Worm (Caenorhabditis elegans) whole organism, L3 larva: ENCODE data around the gene srg-62.

Source experiments
- R02D3.7 ChIP-seq: fragments of 150-350 bp; optimal IDR thresholded peaks from 2 replicates; lab custom pipeline; 2014; ENCODE audit warnings: missing biosample characterization, missing genetic modification characterization
- ZK546.5 ChIP-seq: sonication (generic microtip); optimal IDR thresholded peaks from 2 replicates; lab custom pipeline; 2017; ENCODE audit warnings: missing biosample characterization, missing genetic modification characterization
- aly-2 ChIP-seq: fragments of 150-350 bp; optimal IDR thresholded peaks from 2 replicates; lab custom pipeline; 2014; ENCODE audit warnings: missing biosample characterization, missing genetic modification characterization
- ama-1 ChIP-seq: fragments of 150-350 bp; optimal IDR thresholded peaks from 2 replicates; lab custom pipeline; 2018
- ceh-28 ChIP-seq: fragments of 150-350 bp; optimal IDR thresholded peaks from 2 replicates; lab custom pipeline; 2014; ENCODE audit warnings: missing biosample characterization, missing genetic modification reagents, missing genetic modification characterization
- ceh-82 ChIP-seq: fragments of 150-350 bp; optimal IDR thresholded peaks from 2 replicates; lab custom pipeline; 2014; ENCODE audit warnings: missing biosample characterization, missing genetic modification characterization
- egl-27 ChIP-seq: sonication (generic microtip); optimal IDR thresholded peaks from 4 replicates; lab custom pipeline; 2017; ENCODE audit warnings: missing biosample characterization, missing genetic modification reagents, missing genetic modification characterization
- egl-5 ChIP-seq: fragments of 150-350 bp; optimal IDR thresholded peaks from 2 replicates; lab custom pipeline; 2017; ENCODE audit warnings: missing biosample characterization, missing genetic modification reagents, missing genetic modification characterization, inconsistent platforms
- elt-2 ChIP-seq: sonication (generic microtip); optimal IDR thresholded peaks from 2 replicates; lab custom pipeline; 2016; ENCODE audit warnings: missing genetic modification reagents, mild to moderate bottlenecking, missing genetic modification characterization, missing compliant biosample characterization
- eor-1 ChIP-seq, 2 experiments: fragments of 150-350 bp; optimal IDR thresholded peaks; 2 replicates each; lab custom pipeline; 2014 to 2018; ENCODE audit warnings: missing biosample characterization in 2 of 2, missing genetic modification characterization in 2 of 2
- fkh-10 ChIP-seq: sonication (generic microtip); optimal IDR thresholded peaks from 2 replicates; lab custom pipeline; 2017; ENCODE audit warnings: missing biosample characterization, missing genetic modification reagents, missing genetic modification characterization
- fkh-2 ChIP-seq: fragments of 150-350 bp; optimal IDR thresholded peaks from 2 replicates; lab custom pipeline; 2014; ENCODE audit warnings: missing biosample characterization, missing genetic modification reagents, missing genetic modification characterization
- fos-1 ChIP-seq: fragments of 150-350 bp; optimal IDR thresholded peaks from 2 replicates; lab custom pipeline; 2014; ENCODE audit warnings: missing biosample characterization, missing genetic modification characterization
- jun-1 ChIP-seq: fragments of 150-350 bp; optimal IDR thresholded peaks from 2 replicates; lab custom pipeline; 2014; ENCODE audit warnings: missing biosample characterization, missing genetic modification reagents, missing genetic modification characterization
- lin-15B ChIP-seq: fragments of 150-350 bp; optimal IDR thresholded peaks from 2 replicates; lab custom pipeline; 2014; ENCODE audit warnings: missing biosample characterization, missing genetic modification characterization
- lin-39 ChIP-seq: fragments of 150-350 bp; optimal IDR thresholded peaks from 2 replicates; lab custom pipeline; 2018; ENCODE audit warnings: missing biosample characterization, missing genetic modification reagents, missing genetic modification characterization
- lsy-12 ChIP-seq: sonication (generic microtip); optimal IDR thresholded peaks from 2 replicates; lab custom pipeline; 2016; ENCODE audit warnings: mild to moderate bottlenecking, missing genetic modification characterization, missing compliant biosample characterization
- mdl-1 ChIP-seq: fragments of 150-350 bp; optimal IDR thresholded peaks from 2 replicates; lab custom pipeline; 2014; ENCODE audit warnings: missing biosample characterization, missing genetic modification characterization
- nhr-12 ChIP-seq: fragments of 150-350 bp; optimal IDR thresholded peaks from 2 replicates; lab custom pipeline; 2014; ENCODE audit warnings: missing biosample characterization, missing genetic modification characterization
- nhr-23 ChIP-seq: fragments of 150-350 bp; optimal IDR thresholded peaks from 2 replicates; lab custom pipeline; 2014; ENCODE audit warnings: missing biosample characterization, missing genetic modification reagents, missing genetic modification characterization
- nhr-237 ChIP-seq: fragments of 150-350 bp; optimal IDR thresholded peaks from 2 replicates; lab custom pipeline; 2014; ENCODE audit warnings: missing biosample characterization, missing genetic modification characterization
- nhr-25 ChIP-seq: sonication (generic microtip); optimal IDR thresholded peaks from 2 replicates; lab custom pipeline; 2017; ENCODE audit warnings: missing biosample characterization, missing genetic modification characterization
- nhr-28 ChIP-seq: fragments of 150-350 bp; optimal IDR thresholded peaks from 2 replicates; lab custom pipeline; 2014; ENCODE audit warnings: missing biosample characterization, missing genetic modification characterization
- nhr-43 ChIP-seq: sonication (generic microtip); optimal IDR thresholded peaks from 2 replicates; lab custom pipeline; 2016; ENCODE audit warnings: mild to moderate bottlenecking, missing genetic modification characterization, missing compliant biosample characterization; ENCODE audit not compliant: poor library complexity, severe bottlenecking
- nhr-67 ChIP-seq: fragments of 150-350 bp; optimal IDR thresholded peaks from 2 replicates; lab custom pipeline; 2014; ENCODE audit warnings: missing biosample characterization, missing genetic modification characterization
- nhr-76 ChIP-seq: fragments of 150-350 bp; sonication (generic microtip); optimal IDR thresholded peaks from 5 replicates; lab custom pipeline; 2014; ENCODE audit warnings: missing biosample characterization, missing genetic modification characterization
- pha-4 ChIP-seq: fragments of 150-350 bp; optimal IDR thresholded peaks from 2 replicates; lab custom pipeline; 2014; ENCODE audit warnings: missing biosample characterization, missing genetic modification reagents, missing genetic modification characterization
- pqm-1 ChIP-seq: fragments of 150-350 bp; optimal IDR thresholded peaks from 2 replicates; lab custom pipeline; 2017; ENCODE audit warnings: missing biosample characterization, missing genetic modification characterization, inconsistent platforms
- sea-2 ChIP-seq: fragments of 150-350 bp; sonication (generic microtip); optimal IDR thresholded peaks from 4 replicates; lab custom pipeline; 2014; ENCODE audit warnings: missing biosample characterization, missing genetic modification reagents, missing genetic modification characterization
- snpc-4 ChIP-seq: fragments of 150-350 bp; optimal IDR thresholded peaks from 2 replicates; lab custom pipeline; 2014; ENCODE audit warnings: missing biosample characterization, missing genetic modification characterization
- tbx-2 ChIP-seq: sonication (generic microtip); optimal IDR thresholded peaks from 2 replicates; lab custom pipeline; 2016; ENCODE audit warnings: mild to moderate bottlenecking, missing genetic modification characterization, missing compliant biosample characterization
- unc-39 ChIP-seq: sonication (generic microtip); optimal IDR thresholded peaks from 4 replicates; lab custom pipeline; 2017; ENCODE audit warnings: missing biosample characterization, missing genetic modification characterization
- ztf-11 ChIP-seq: fragments of 150-350 bp; optimal IDR thresholded peaks from 2 replicates; lab custom pipeline; 2014; ENCODE audit warnings: missing biosample characterization, missing genetic modification characterization

The srg-62 gene

DNA sequence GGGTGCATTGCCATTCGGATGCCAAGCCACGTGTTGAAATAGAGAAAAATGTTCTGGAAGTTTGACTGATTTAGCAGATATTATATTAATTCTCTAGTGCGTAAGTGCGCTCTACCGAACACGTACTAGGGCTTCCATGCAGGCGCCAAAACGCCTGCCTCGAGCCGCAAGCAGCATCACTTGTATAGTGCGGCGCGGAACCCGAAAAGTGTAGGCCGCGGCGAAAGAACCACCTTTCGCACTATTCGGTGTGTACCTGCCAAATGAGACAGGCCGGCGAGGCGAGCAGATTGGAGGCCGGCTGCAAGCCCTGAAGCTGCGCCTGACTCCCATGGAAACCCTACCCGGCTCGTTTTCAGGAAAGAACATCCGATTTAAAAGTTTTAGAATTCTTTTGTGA lies 2.6 kb downstream of the srg-62 start:
- no peak for TF ChIP-seq nhr-25 (tag; lab: Kevin White, UChicago)
- no peak for TF ChIP-seq sea-2
- no peak for TF ChIP-seq nhr-237 (tag; lab: Kevin White, UChicago)
- TF ChIP-seq ceh-28 (tag; lab: Kevin White, UChicago), result no peak
- no peak for TF ChIP-seq aly-2
- no peak for TF ChIP-seq fos-1 (tag; lab: Kevin White, UChicago)
- TF ChIP-seq R02D3.7 (tag; lab: Kevin White, UChicago), result no peak
- TF ChIP-seq pqm-1, result no peak

DNA sequence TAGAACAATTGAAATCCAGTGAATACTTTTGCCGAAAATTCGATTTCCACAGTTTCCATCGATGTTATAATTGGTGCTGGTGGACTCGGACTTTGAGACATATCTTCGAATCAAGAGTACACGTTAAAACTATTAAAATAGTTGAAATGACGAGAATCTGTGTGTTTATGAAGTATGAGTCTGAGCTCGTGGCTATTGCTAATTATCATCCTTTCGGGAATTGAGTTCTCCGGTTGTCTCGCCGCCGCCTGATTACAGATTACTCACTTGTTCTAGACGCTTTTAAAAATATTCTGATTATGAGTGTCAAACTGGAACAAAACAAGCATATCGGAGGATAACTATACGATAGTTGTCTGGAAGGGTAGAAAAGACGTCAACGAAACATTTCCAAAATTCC lies 4.0 kb downstream of the srg-62 start, which contains the start of gene srg-56:
srg-56 (minus strand) TSS at position 101 of the 400 bp plus-strand sequence.
- no peak for TF ChIP-seq ceh-28 (tag; lab: Kevin White, UChicago)
- TF ChIP-seq elt-2, result no peak
- TF ChIP-seq fos-1 (tag; lab: Kevin White, UChicago), result no peak
- TF ChIP-seq nhr-12 (tag; lab: Kevin White, UChicago), result no peak
- TF ChIP-seq nhr-23, result no peak
- TF ChIP-seq nhr-76 (tag; lab: Kevin White, UChicago), result no peak
- TF ChIP-seq jun-1, result no peak
- no peak for TF ChIP-seq egl-5
- no peak for TF ChIP-seq lin-39 (tag; lab: Kevin White, UChicago)
- TF ChIP-seq nhr-25 (tag; lab: Kevin White, UChicago), result no peak
- TF ChIP-seq nhr-43 (tag; lab: Kevin White, UChicago), result no peak
- no peak for TF ChIP-seq ztf-11 (tag; lab: Kevin White, UChicago)
- TF ChIP-seq mdl-1 (tag; lab: Kevin White, UChicago), result no peak
- no peak for TF ChIP-seq tbx-2
- TF ChIP-seq nhr-237 (tag; lab: Kevin White, UChicago), result no peak

DNA sequence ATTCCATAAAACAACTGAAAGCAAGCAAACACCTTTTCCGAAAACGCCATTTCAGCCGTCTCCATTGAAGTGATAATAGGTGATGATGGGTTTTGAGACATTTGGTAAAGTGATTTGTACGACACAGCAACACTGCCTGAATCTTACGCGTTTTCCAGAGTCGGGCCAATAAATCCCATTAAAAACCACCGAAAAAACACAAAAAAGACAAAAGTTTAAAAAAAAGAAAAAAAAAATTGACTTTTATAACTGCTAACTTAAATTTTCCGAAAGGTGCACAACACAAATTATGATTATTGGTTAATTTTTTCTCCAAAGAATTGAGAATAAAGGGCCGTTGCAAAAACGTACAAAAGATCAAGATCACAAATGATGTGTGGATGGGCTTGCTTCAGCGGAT lies 7.8 kb downstream of the srg-62 start, which contains the start of gene srg-57:
srg-57 (minus strand) TSS at position 101 of the 400 bp plus-strand sequence.
- TF ChIP-seq nhr-67 (tag; lab: Kevin White, UChicago) (no peak), snpc-4 (tag; lab: Kevin White, UChicago) (no peak), pqm-1 (no peak), egl-27 (tag; lab: Kevin White, UChicago) (no peak), eor-1 (tag; optimal IDR thresholded peaks at IDR 0.05; lab: Kevin White, UChicago) (no peak), fkh-10 (GFP tag; lab: Kevin White, UChicago) (no peak), egl-5 (no peak), ceh-82 (tag; lab: Kevin White, UChicago) (no peak)

DNA sequence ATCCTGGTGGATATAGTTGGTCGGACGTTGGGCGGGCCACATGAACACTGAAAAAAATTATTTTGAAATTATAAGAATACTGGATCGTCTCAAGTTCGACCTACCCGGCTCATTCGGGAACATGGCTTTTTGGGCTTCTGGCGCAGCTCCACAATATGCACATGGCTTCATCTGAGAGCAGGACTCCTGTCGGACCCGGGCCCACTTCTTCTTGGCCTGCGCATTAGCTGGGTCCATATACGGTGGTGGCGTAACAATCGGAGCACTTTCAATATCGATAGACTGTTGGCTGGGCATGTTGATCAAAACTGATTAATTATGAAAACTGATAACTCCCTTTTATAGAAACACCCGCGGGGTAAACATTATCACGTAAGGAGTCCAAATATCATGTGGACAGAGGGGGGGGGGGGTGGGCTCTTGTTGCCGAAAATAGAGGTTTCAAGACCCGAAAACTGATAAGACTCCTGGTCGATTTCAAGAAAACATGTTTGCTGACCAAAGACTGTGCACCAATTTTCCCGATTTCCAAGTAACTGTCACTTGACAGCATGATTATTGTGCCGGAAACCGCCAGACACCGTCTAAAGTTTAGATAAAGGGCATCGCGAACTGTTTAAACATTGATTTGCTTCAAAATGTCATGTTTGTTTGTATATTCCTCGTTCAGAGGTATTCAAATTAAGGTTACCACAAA lies 11.3 kb downstream of the srg-62 start, which contains the start of gene dod-3:
dod-3 (minus strand) TSS at position 315 of the 697 bp plus-strand sequence.
- no peak for TF ChIP-seq lin-15B (tag; lab: Kevin White, UChicago)
- no peak for TF ChIP-seq unc-39 (tag; lab: Kevin White, UChicago)
- TF ChIP-seq pqm-1, result peak; percentile 67
- TF ChIP-seq ztf-11 (tag; lab: Kevin White, UChicago), result no peak
- no peak for TF ChIP-seq fkh-2
- no peak for TF ChIP-seq nhr-12 (tag; lab: Kevin White, UChicago)
- no peak for TF ChIP-seq snpc-4 (tag; lab: Kevin White, UChicago)
- TF ChIP-seq nhr-237 (tag; lab: Kevin White, UChicago), result no peak
- peak; percentile 95 for TF ChIP-seq elt-2
- no peak for TF ChIP-seq ZK546.5
- peak; percentile 70 for TF ChIP-seq ama-1 (lab: Kevin White, UChicago)

DNA sequence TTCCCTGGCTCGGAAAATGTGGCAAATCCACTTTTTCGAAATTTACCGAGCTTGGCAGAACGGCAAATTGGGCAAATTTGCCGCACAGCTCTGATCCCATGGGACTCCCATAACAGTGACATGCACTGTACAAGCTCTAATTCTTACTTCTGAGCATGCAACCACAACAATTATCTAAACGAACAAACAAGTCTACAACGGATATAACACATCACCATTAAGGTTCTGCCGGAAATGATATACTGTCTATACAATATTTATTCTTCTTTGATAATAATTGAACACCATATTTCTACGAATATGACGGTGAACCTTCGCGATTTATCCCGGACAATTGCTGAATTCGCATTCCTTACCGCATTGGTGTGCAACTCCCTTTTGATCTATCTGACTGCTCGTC lies 14.0 kb downstream of the srg-62 start, which contains the start of gene str-33:
str-33 (plus strand) TSS at position 301 of the 400 bp plus-strand sequence.
- TF ChIP-seq sea-2 (no peak), nhr-237 (tag; lab: Kevin White, UChicago) (no peak), nhr-28 (tag; lab: Kevin White, UChicago) (no peak), pha-4 (tag; lab: Kevin White, UChicago) (no peak), lsy-12 (tag; lab: Kevin White, UChicago) (no peak), jun-1 (no peak)
